Fruit fly (Drosophila melanogaster) whole organism, embryonic: ENCODE results near the gene CG2059.
A peak's percentile ranks its signal among the peaks of the same experiment; 100 is the strongest.

ENCODE experiments used
- Aef1 ChIP-seq: fragments of 200-800 bp; sonication (Bioruptor generic); IDR thresholded peaks from 3 replicates; pipeline ENCODE4 v1.3.6; 2022; ENCODE audit warnings: missing biosample characterization, missing genetic modification characterization
- CG10274 ChIP-seq: fragments of 200-800 bp; sonication (Bioruptor generic); optimal IDR thresholded peaks from 3 replicates; lab custom pipeline; 2017; ENCODE audit warnings: missing biosample characterization, mild to moderate bottlenecking, missing genetic modification characterization
- CG10959 ChIP-seq: fragments of 200-800 bp; sonication (Bioruptor generic); IDR thresholded peaks from 2 replicates; pipeline ENCODE4 v1.3.6; 2022; ENCODE audit warnings: missing biosample characterization, missing genetic modification characterization
- CG11695 ChIP-seq: fragments of 200-800 bp; sonication (Bioruptor generic); IDR thresholded peaks from 3 replicates; pipeline ENCODE4 v1.3.6; 2022; ENCODE audit warnings: missing biosample characterization, missing genetic modification characterization
- CG12769 ChIP-seq: fragments of 200-800 bp; sonication (Bioruptor generic); optimal IDR thresholded peaks from 2 replicates; lab custom pipeline; 2019; ENCODE audit warnings: missing biosample characterization, mild to moderate bottlenecking, missing genetic modification characterization, moderate library complexity
- CG13296 ChIP-seq: fragments of 200-800 bp; sonication (Bioruptor generic); optimal IDR thresholded peaks from 3 replicates; lab custom pipeline; 2018; ENCODE audit warnings: missing biosample characterization, mild to moderate bottlenecking, missing genetic modification characterization
- CG14441 ChIP-seq: fragments of 200-800 bp; sonication (Bioruptor generic); IDR thresholded peaks from 2 replicates; pipeline ENCODE4 v1.3.6; 2022; ENCODE audit warnings: missing biosample characterization, missing genetic modification characterization
- CG15514 ChIP-seq: fragments of 200-800 bp; sonication (Bioruptor generic); optimal IDR thresholded peaks from 3 replicates; lab custom pipeline; 2017; ENCODE audit warnings: missing biosample characterization, missing genetic modification characterization, mild to moderate bottlenecking, moderate library complexity, missing genetic modification reagents
- CG1603 ChIP-seq: fragments of 200-800 bp; sonication (Bioruptor generic); optimal IDR thresholded peaks from 2 replicates; lab custom pipeline; 2019; ENCODE audit warnings: missing biosample characterization, mild to moderate bottlenecking, missing genetic modification characterization, moderate library complexity
- CG16863 ChIP-seq: fragments of 200-800 bp; sonication (Bioruptor generic); optimal IDR thresholded peaks from 3 replicates; lab custom pipeline; 2016; ENCODE audit warnings: missing biosample characterization, missing genetic modification characterization
- CG17361 ChIP-seq: fragments of 200-800 bp; sonication (Bioruptor generic); IDR thresholded peaks from 3 replicates; pipeline ENCODE4 v1.3.6; 2022; ENCODE audit warnings: missing biosample characterization, missing genetic modification characterization
- CG17802 ChIP-seq: fragments of 200-800 bp; sonication (Bioruptor generic); optimal IDR thresholded peaks from 2 replicates; lab custom pipeline; 2018; ENCODE audit warnings: missing biosample characterization, mild to moderate bottlenecking, missing genetic modification characterization, moderate library complexity
- CG18599 ChIP-seq: fragments of 200-800 bp; sonication (Bioruptor generic); optimal IDR thresholded peaks from 3 replicates; lab custom pipeline; 2017; ENCODE audit warnings: missing biosample characterization, missing genetic modification characterization, mild to moderate bottlenecking, moderate library complexity, missing genetic modification reagents
- CG2129 ChIP-seq: fragments of 200-800 bp; sonication (Bioruptor generic); IDR thresholded peaks from 2 replicates; pipeline ENCODE4 v1.3.6; 2022; ENCODE audit warnings: missing biosample characterization, missing genetic modification characterization; ENCODE audit not compliant: partially characterized antibody
- CG2202 ChIP-seq: fragments of 200-800 bp; sonication (Bioruptor generic); optimal IDR thresholded peaks from 2 replicates; lab custom pipeline; 2018; ENCODE audit warnings: missing biosample characterization, mild to moderate bottlenecking, missing genetic modification characterization
- CG30403 ChIP-seq: fragments of 200-800 bp; sonication (Bioruptor generic); optimal IDR thresholded peaks from 3 replicates; lab custom pipeline; 2016; ENCODE audit warnings: missing biosample characterization, missing genetic modification characterization
- CG31441 ChIP-seq: fragments of 200-800 bp; sonication (Bioruptor generic); IDR thresholded peaks from 2 replicates; pipeline ENCODE4 v1.3.6; 2022; ENCODE audit warnings: missing biosample characterization, missing genetic modification characterization
- CG3163 ChIP-seq: fragments of 200-800 bp; sonication (Bioruptor generic); optimal IDR thresholded peaks from 3 replicates; lab custom pipeline; 2016; ENCODE audit warnings: missing biosample characterization, missing genetic modification characterization
- CG33557 ChIP-seq: fragments of 200-800 bp; sonication (Bioruptor generic); optimal IDR thresholded peaks from 2 replicates; lab custom pipeline; 2019; ENCODE audit warnings: missing biosample characterization, mild to moderate bottlenecking, missing genetic modification characterization, moderate library complexity
- CG34376 ChIP-seq: fragments of 200-800 bp; sonication (Bioruptor generic); optimal IDR thresholded peaks from 2 replicates; lab custom pipeline; 2018; ENCODE audit warnings: missing biosample characterization, mild to moderate bottlenecking, missing genetic modification characterization
- CG4730 ChIP-seq: fragments of 200-800 bp; sonication (Bioruptor generic); IDR thresholded peaks from 2 replicates; pipeline ENCODE4 v1.3.6; 2022; ENCODE audit warnings: missing biosample characterization, missing genetic modification characterization
- CG6854 ChIP-seq: fragments of 200-800 bp; sonication (Bioruptor generic); optimal IDR thresholded peaks from 3 replicates; lab custom pipeline; 2017; ENCODE audit warnings: missing biosample characterization, mild to moderate bottlenecking, missing genetic modification characterization
- CG7556 ChIP-seq: fragments of 200-800 bp; sonication (Bioruptor generic); optimal IDR thresholded peaks from 2 replicates; lab custom pipeline; 2017; ENCODE audit warnings: missing biosample characterization, mild to moderate bottlenecking, missing genetic modification characterization
- CG9215 ChIP-seq: fragments of 200-800 bp; sonication (Bioruptor generic); IDR thresholded peaks from 2 replicates; pipeline ENCODE4 v1.3.6; 2022; ENCODE audit warnings: missing biosample characterization, missing genetic modification characterization
- CG9932 ChIP-seq: fragments of 200-800 bp; sonication (Bioruptor generic); IDR thresholded peaks from 2 replicates; pipeline ENCODE4 v1.3.6; 2022; ENCODE audit warnings: missing biosample characterization, missing genetic modification characterization
- D19A ChIP-seq: fragments of 200-800 bp; optimal IDR thresholded peaks from 3 replicates; lab custom pipeline; 2019; ENCODE audit warnings: missing biosample characterization, mild to moderate bottlenecking, missing genetic modification characterization, moderate library complexity
- Doc2 ChIP-seq: fragments of 200-800 bp; sonication (Bioruptor generic); IDR thresholded peaks from 2 replicates; pipeline ENCODE4 v1.3.6; 2022; ENCODE audit warnings: missing biosample characterization, missing genetic modification characterization
- Drgx ChIP-seq: fragments of 200-800 bp; sonication (Bioruptor generic); IDR thresholded peaks from 2 replicates; pipeline ENCODE4 v1.3.6; 2022; ENCODE audit warnings: missing biosample characterization, missing genetic modification characterization
- Hmr ChIP-seq: fragments of 200-800 bp; sonication (Bioruptor generic); optimal IDR thresholded peaks from 3 replicates; lab custom pipeline; 2017; ENCODE audit warnings: mild to moderate bottlenecking, missing biosample characterization, missing genetic modification reagents, missing genetic modification characterization
- Meics ChIP-seq: fragments of 200-800 bp; sonication (Bioruptor generic); optimal IDR thresholded peaks from 2 replicates; lab custom pipeline; 2017; ENCODE audit warnings: missing biosample characterization, mild to moderate bottlenecking, missing genetic modification characterization
- NFAT ChIP-seq: fragments of 200-800 bp; sonication (Bioruptor generic); IDR thresholded peaks from 2 replicates; pipeline ENCODE4 v1.3.6; 2022; ENCODE audit warnings: missing biosample characterization, missing genetic modification characterization
- Nf-YA ChIP-seq: fragments of 200-800 bp; sonication (Bioruptor generic); IDR thresholded peaks from 2 replicates; pipeline ENCODE4 v1.3.6; 2022; ENCODE audit warnings: missing biosample characterization, missing genetic modification characterization
- Rx ChIP-seq: fragments of 200-800 bp; sonication (Bioruptor generic); IDR thresholded peaks from 2 replicates; pipeline ENCODE4 v1.3.6; 2022; ENCODE audit warnings: missing biosample characterization, missing genetic modification characterization
- Six4 ChIP-seq: fragments of 200-800 bp; sonication (Bioruptor generic); optimal IDR thresholded peaks from 2 replicates; lab custom pipeline; 2016; ENCODE audit warnings: missing biosample characterization, missing genetic modification characterization
- Xrp1 ChIP-seq: fragments of 200-800 bp; sonication (Bioruptor generic); IDR thresholded peaks from 2 replicates; pipeline ENCODE4 v1.3.6; 2022; ENCODE audit warnings: missing biosample characterization, missing genetic modification characterization
- YL-1 ChIP-seq: fragments of 200-800 bp; sonication (Bioruptor generic); optimal IDR thresholded peaks from 3 replicates; lab custom pipeline; 2017; ENCODE audit warnings: missing biosample characterization, mild to moderate bottlenecking, missing genetic modification characterization
- az2 ChIP-seq: fragments of 200-800 bp; sonication (Bioruptor generic); optimal IDR thresholded peaks from 3 replicates; lab custom pipeline; 2016; ENCODE audit warnings: missing biosample characterization, missing genetic modification characterization
- fu2 ChIP-seq: fragments of 200-800 bp; sonication (Bioruptor generic); optimal IDR thresholded peaks from 2 replicates; lab custom pipeline; 2016; ENCODE audit warnings: missing biosample characterization, missing genetic modification characterization
- gce ChIP-seq: fragments of 200-800 bp; sonication (Bioruptor generic); IDR thresholded peaks from 3 replicates; pipeline ENCODE4 v1.3.6; 2022; ENCODE audit warnings: missing biosample characterization, missing genetic modification characterization
- ham ChIP-seq: fragments of 200-800 bp; sonication (Bioruptor generic); IDR thresholded peaks from 2 replicates; pipeline ENCODE4 v1.3.6; 2022; ENCODE audit warnings: missing biosample characterization, missing genetic modification characterization
- her ChIP-seq: fragments of 200-800 bp; sonication (Bioruptor generic); optimal IDR thresholded peaks from 2 replicates; lab custom pipeline; 2016; ENCODE audit warnings: missing biosample characterization, missing genetic modification characterization
- jigr1 ChIP-seq: fragments of 200-800 bp; sonication (Bioruptor generic); IDR thresholded peaks from 3 replicates; pipeline ENCODE4 v1.3.6; 2022; ENCODE audit warnings: missing biosample characterization, missing genetic modification characterization
- klu ChIP-seq: fragments of 200-800 bp; sonication (Bioruptor generic); IDR thresholded peaks from 2 replicates; pipeline ENCODE4 v1.3.6; 2022; ENCODE audit warnings: missing biosample characterization, missing genetic modification characterization
- lbe ChIP-seq: fragments of 200-800 bp; sonication (Bioruptor generic); optimal IDR thresholded peaks from 2 replicates; lab custom pipeline; 2016; ENCODE audit warnings: missing biosample characterization, mild to moderate bottlenecking, missing genetic modification characterization
- mam ChIP-seq: fragments of 200-800 bp; sonication (Bioruptor generic); optimal IDR thresholded peaks from 3 replicates; lab custom pipeline; 2016; ENCODE audit warnings: missing biosample characterization, missing genetic modification characterization
- otp ChIP-seq: fragments of 200-800 bp; sonication (Bioruptor generic); IDR thresholded peaks from 3 replicates; pipeline ENCODE4, ENCODE4 v1.3.6; 2022; ENCODE audit warnings: missing biosample characterization, missing genetic modification characterization
- peb ChIP-seq: fragments of 200-800 bp; sonication (Bioruptor generic); IDR thresholded peaks from 2 replicates; pipeline ENCODE4 v1.3.6; 2022; ENCODE audit warnings: missing biosample characterization, missing genetic modification characterization
- sima ChIP-seq: fragments of 200-800 bp; sonication (Bioruptor generic); optimal IDR thresholded peaks from 2 replicates; lab custom pipeline; 2016; ENCODE audit warnings: missing biosample characterization, missing genetic modification characterization
- stc ChIP-seq: fragments of 200-800 bp; sonication (Bioruptor generic); IDR thresholded peaks from 2 replicates; pipeline ENCODE4 v1.3.6; 2022; ENCODE audit warnings: missing biosample characterization, missing genetic modification characterization
- tio ChIP-seq: fragments of 200-800 bp; sonication (Bioruptor generic); optimal IDR thresholded peaks from 2 replicates; lab custom pipeline; 2017; ENCODE audit warnings: missing biosample characterization, missing genetic modification characterization, inconsistent platforms
- z ChIP-seq: fragments of 200-800 bp; sonication (Bioruptor generic); IDR thresholded peaks from 3 replicates; pipeline ENCODE4 v1.3.6; 2022; ENCODE audit warnings: missing biosample characterization, missing genetic modification characterization
- zen ChIP-seq: fragments of 200-800 bp; sonication (Bioruptor generic); optimal IDR thresholded peaks from 3 replicates; lab custom pipeline; 2018; ENCODE audit warnings: missing biosample characterization, mild to moderate bottlenecking, missing genetic modification characterization, moderate library complexity

CG2059 gene

dm6 chrX:7300356-7300721, 14.2 kb downstream of the CG2059 start (continued):
- peak; percentile 9 for TF ChIP-seq D19A (tag; lab: Kevin White, UChicago)
- no peak for TF ChIP-seq CG4730 (GFP tag; lab: Robert Waterston, UW)
- no peak for TF ChIP-seq CG34376 (GFP tag; lab: Kevin White, UChicago)
- TF ChIP-seq Rx (GFP tag; lab: Robert Waterston, UW) = 0 out of 2 replicates have a peak, but pooled peaks have one; percentile 3
- no peak for TF ChIP-seq jigr1 (GFP tag; lab: Robert Waterston, UW)
- no peak for TF ChIP-seq ham (GFP tag; lab: Robert Waterston, UW)
- 0 out of 2 replicates have a peak, but pooled peaks have one; percentile 8 for TF ChIP-seq Xrp1 (GFP tag; lab: Robert Waterston, UW)
- no peak for TF ChIP-seq klu
- no peak for TF ChIP-seq CG3163
- no peak for TF ChIP-seq fu2 (GFP tag; lab: Kevin White, UChicago)
- no peak for TF ChIP-seq z
- no peak for TF ChIP-seq CG11695 (GFP tag; lab: Robert Waterston, UW)
- no peak for TF ChIP-seq tio (GFP tag; lab: Kevin White, UChicago)
- TF ChIP-seq Nf-YA (GFP tag; lab: Robert Waterston, UW) = 0 out of 2 replicates have a peak, but pooled peaks have one; percentile 36
- TF ChIP-seq CG33557 (GFP tag; lab: Kevin White, UChicago) = no peak
- TF ChIP-seq YL-1 (GFP tag; lab: Kevin White, UChicago) = no peak
- TF ChIP-seq CG15514 (GFP tag; lab: Kevin White, UChicago) = no peak
- TF ChIP-seq Aef1 (GFP tag; lab: Robert Waterston, UW) = peak; percentile 72
- no peak for TF ChIP-seq Doc2 (GFP tag; lab: Robert Waterston, UW)
- TF ChIP-seq CG2129 (GFP tag; lab: Robert Waterston, UW) = no peak
- TF ChIP-seq Six4 (GFP tag; lab: Kevin White, UChicago) = no peak
- TF ChIP-seq peb (GFP tag; lab: Robert Waterston, UW) = 0 out of 2 replicates have a peak, but pooled peaks have one; percentile 21
- TF ChIP-seq CG2202 (tag; lab: Kevin White, UChicago) = no peak
- TF ChIP-seq Drgx (GFP tag; lab: Robert Waterston, UW) = no peak; the same call in 1 of the 2 replicates
- TF ChIP-seq CG18599 = no peak
- TF ChIP-seq CG6854 (GFP tag; lab: Kevin White, UChicago) = no peak
- TF ChIP-seq CG10959 (GFP tag; lab: Robert Waterston, UW) = no peak
- TF ChIP-seq Meics = peak; percentile 19
- no peak for TF ChIP-seq sima (GFP tag; lab: Kevin White, UChicago)
- no peak for TF ChIP-seq her (GFP tag; lab: Kevin White, UChicago)
- TF ChIP-seq CG14441 (GFP tag; lab: Robert Waterston, UW) = no peak
- no peak for TF ChIP-seq CG17802 (tag; lab: Kevin White, UChicago)
- TF ChIP-seq CG10274 (GFP tag; lab: Kevin White, UChicago) = no peak
- TF ChIP-seq otp (GFP tag; lab: Robert Waterston, UW) = 0 out of 3 replicates have a peak, but pooled peaks have one; percentile 48
- TF ChIP-seq stc (GFP tag; lab: Robert Waterston, UW) = no peak
- TF ChIP-seq CG1603 = peak; percentile 41
- TF ChIP-seq zen (tag; lab: Kevin White, UChicago) = no peak
- TF ChIP-seq CG30403 (GFP tag; lab: Kevin White, UChicago) = no peak
- TF ChIP-seq CG13296 (GFP tag; lab: Kevin White, UChicago) = no peak
- no peak for TF ChIP-seq CG7556 (GFP tag; lab: Kevin White, UChicago)
- TF ChIP-seq NFAT (GFP tag; lab: Robert Waterston, UW) = peak; percentile 24; the same call in 1 of the 2 replicates
- no peak for TF ChIP-seq CG9215 (GFP tag; lab: Robert Waterston, UW)
- peak; percentile 93 for TF ChIP-seq CG12769 (tag; lab: Kevin White, UChicago)
- peak; percentile 25 for TF ChIP-seq az2 (GFP tag; lab: Kevin White, UChicago)
- TF ChIP-seq lbe = no peak
- TF ChIP-seq CG9932 (GFP tag; lab: Robert Waterston, UW) = 0 out of 2 replicates have a peak, but pooled peaks have one; percentile 31
- 0 out of 3 replicates have a peak, but pooled peaks have one; percentile 17 for TF ChIP-seq gce (GFP tag; lab: Robert Waterston, UW)
- no peak for TF ChIP-seq Hmr (GFP tag; lab: Kevin White, UChicago)
- TF ChIP-seq CG17361 (GFP tag; lab: Robert Waterston, UW) = peak; percentile 48; the same call in 1 of the 3 replicates
- TF ChIP-seq CG31441 (GFP tag; lab: Robert Waterston, UW) = 0 out of 2 replicates have a peak, but pooled peaks have one; percentile 8
- no peak for TF ChIP-seq mam (GFP tag; lab: Kevin White, UChicago)
- TF ChIP-seq CG16863 = peak; percentile 22
